Fruit fly (Drosophila melanogaster): Measurements from ENCODE around the gene CG42713.

The CG42713 gene

DNA sequence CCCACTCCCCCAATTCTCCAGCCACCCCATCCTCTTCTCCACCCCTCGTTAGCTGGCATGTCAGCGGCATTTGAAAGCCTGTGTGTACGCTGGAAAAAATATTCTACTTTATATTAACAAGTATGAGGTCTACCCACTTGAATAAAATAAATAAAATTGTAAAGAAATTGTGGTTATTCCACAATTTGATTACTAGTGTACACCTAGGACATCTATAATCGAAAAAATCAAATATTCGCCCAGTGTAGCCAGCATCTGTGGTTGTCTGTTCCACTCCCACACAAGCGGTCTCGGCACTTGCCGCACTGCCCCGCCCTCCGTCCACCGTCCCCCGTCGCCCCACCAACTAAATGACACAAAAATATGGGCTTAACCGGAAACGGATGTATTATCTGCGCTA, 30.5 kb upstream of the CG42713 start (continued):
- TF ChIP-seq Hr39 (optimal IDR thresholded peaks at IDR 0.05) (no peak), CG4360 (GFP tag; IDR thresholded peaks at IDR 0.05) (peak; percentile 35; the same call in 1 of the 2 replicates), Pdp1 (GFP tag; optimal IDR thresholded peaks at IDR 0.05) (peak in 1 of 2 experiments; percentile 53), CG13296 (GFP tag; optimal IDR thresholded peaks at IDR 0.05) (peak; percentile 23), CG3065 (GFP tag; optimal IDR thresholded peaks at IDR 0.05) (no peak), CG33213 (GFP tag; optimal IDR thresholded peaks at IDR 0.05) (peak; percentile 43), tna (GFP tag; IDR thresholded peaks at IDR 0.05; ENCODE audit: partially characterized antibody) (no peak), bbx (GFP tag; IDR thresholded peaks at IDR 0.05; ENCODE audit: partially characterized antibody) (no peak), CG17612 (GFP tag; IDR thresholded peaks at IDR 0.05) (peak; percentile 48; the same call in 1 of the 2 replicates), CG1233 (GFP tag; optimal IDR thresholded peaks at IDR 0.05) (peak; percentile 52), chm (GFP tag; IDR thresholded peaks at IDR 0.05) (peak; percentile 74), cwo (GFP tag; optimal IDR thresholded peaks at IDR 0.05) (peak; percentile 38), Eip74EF (GFP tag; optimal IDR thresholded peaks at IDR 0.05) (peak in 1 of 2 experiments; percentile 62), exex (tag; optimal IDR thresholded peaks at IDR 0.05) (peak; percentile 1), CG3726 (GFP tag; IDR thresholded peaks at IDR 0.05) (peak; percentile 68; the same call in 2 of the 3 replicates), sim (GFP tag; IDR thresholded peaks at IDR 0.05) (no peak), CG2678 (tag; optimal IDR thresholded peaks at IDR 0.05) (peak; percentile 78), Mes4 (GFP tag; optimal IDR thresholded peaks at IDR 0.05) (no peak), nmo (GFP tag; optimal IDR thresholded peaks at IDR 0.05) (peak; percentile 84), PHDP (tag; optimal IDR thresholded peaks at IDR 0.05) (peak; percentile 56), CG8765 (GFP tag; IDR thresholded peaks at IDR 0.05) (no peak; the same call in 1 of the 2 replicates), en (GFP tag; optimal IDR thresholded peaks at IDR 0.05) (peak; percentile 38), tll (GFP tag; optimal IDR thresholded peaks at IDR 0.05) (no peak), CG10462 (GFP tag; optimal IDR thresholded peaks at IDR 0.05) (peak; percentile 8), CG15479 (GFP tag; optimal IDR thresholded peaks at IDR 0.05) (no peak), sr (GFP tag; IDR thresholded peaks at IDR 0.05) (0 out of 3 replicates have a peak, but pooled peaks have one; percentile 13), Ravus (GFP tag; IDR thresholded peaks at IDR 0.05) (no peak; the same call in 1 of the 2 replicates), CG42726 (GFP tag; IDR thresholded peaks at IDR 0.05; ENCODE audit: partially characterized antibody) (no peak), CG32532 (GFP tag; IDR thresholded peaks at IDR 0.05) (peak; percentile 60; the same call in 1 of the 2 replicates), bowl (GFP tag; IDR thresholded peaks at IDR 0.05) (no peak), CG7928 (GFP tag; optimal IDR thresholded peaks at IDR 0.05) (no peak), gsb (GFP tag; IDR thresholded peaks at IDR 0.05) (no peak), CG32767 (GFP tag; IDR thresholded peaks at IDR 0.05) (peak; percentile 29; the same call in 1 of the 2 replicates), CG13775 (GFP tag; optimal IDR thresholded peaks at IDR 0.05) (peak; percentile 42), abd-A (tag; optimal IDR thresholded peaks at IDR 0.05) (no peak), CG10979 (tag; optimal IDR thresholded peaks at IDR 0.05) (peak; percentile 89), CG10565 (GFP tag; optimal IDR thresholded peaks at IDR 0.05) (no peak), CG12219 (GFP tag; optimal IDR thresholded peaks at IDR 0.05) (peak; percentile 54), cas (GFP tag; IDR thresholded peaks at IDR 0.05) (no peak), ATbp (GFP tag; optimal IDR thresholded peaks at IDR 0.05) (peak; percentile 72), Hey (tag; optimal IDR thresholded peaks at IDR 0.05) (no peak), mam (GFP tag; optimal IDR thresholded peaks at IDR 0.05) (peak; percentile 15), CG33557 (GFP tag; optimal IDR thresholded peaks at IDR 0.05) (peak; percentile 65), otp (GFP tag; IDR thresholded peaks at IDR 0.05) (0 out of 3 replicates have a peak, but pooled peaks have one; percentile 52), pb (GFP tag; optimal IDR thresholded peaks at IDR 0.05) (peak; percentile 9), B-H1 (GFP tag; IDR thresholded peaks at IDR 0.05) (peak; percentile 63), CG1529 (GFP tag; optimal IDR thresholded peaks at IDR 0.05) (peak; percentile 33), NC2β (GFP tag; optimal IDR thresholded peaks at IDR 0.05) (peak; percentile 9), row (GFP tag; IDR thresholded peaks at IDR 0.05) (peak; percentile 84), Scr (GFP tag; IDR thresholded peaks at IDR 0.05; ENCODE audit: partially characterized antibody) (no peak)

Measured in whole organism, embryonic.